Fruit fly (Drosophila melanogaster) whole organism, larva: ENCODE data around the gene Mtl.

Experiments used
- noc ChIP-seq: fragments of 200-800 bp; sonication (Bioruptor generic); optimal IDR thresholded peaks from 3 replicates; lab custom pipeline; 2019; ENCODE audit warnings: missing biosample characterization, mild to moderate bottlenecking, missing genetic modification characterization, moderate library complexity

Gene Mtl

dm6 chr3R:27616493-27616892, 19.7 kb upstream of the Mtl start:
- TF ChIP-seq noc (tag; lab: Kevin White, UChicago), result no peak

dm6 chr3R:27621861-27622260, 14.4 kb upstream of the Mtl start:
- TF ChIP-seq noc (tag; lab: Kevin White, UChicago), result no peak

- no peak for TF ChIP-seq noc (tag; lab: Kevin White, UChicago)
Observed at dm6 chr3R:27622993-27623392, 13.2 kb upstream of the Mtl start.

- TF ChIP-seq noc (tag; lab: Kevin White, UChicago), result no peak
Observed at dm6 chr3R:27625911-27626310, 10.3 kb upstream of the Mtl start, which contains the start of gene CG5612. Gene CG5612, minus strand, starts transcription at chr3R:27626011.

- no peak for TF ChIP-seq noc (tag; lab: Kevin White, UChicago)
Observed at dm6 chr3R:27636720-27637119, 508 bp downstream of the Mtl start.

- TF ChIP-seq noc (tag; lab: Kevin White, UChicago), result no peak
Observed at dm6 chr3R:27637264-27637860, 1.1 kb downstream of the Mtl start.

- no peak for TF ChIP-seq noc (tag; lab: Kevin White, UChicago)
Observed at dm6 chr3R:27643080-27643479, 6.9 kb downstream of the Mtl start.

dm6 chr3R:27647817-27648216, 11.6 kb downstream of the Mtl start:
- TF ChIP-seq noc (tag; lab: Kevin White, UChicago), result no peak

dm6 chr3R:27651710-27652109, 15.5 kb downstream of the Mtl start:
- TF ChIP-seq noc (tag; lab: Kevin White, UChicago), result no peak

- no peak for TF ChIP-seq noc (tag; lab: Kevin White, UChicago)
Observed at dm6 chr3R:27652156-27652810, 16.1 kb downstream of the Mtl start, which contains the start of gene RpS10a. Gene RpS10a, plus strand, starts transcription at chr3R:27652760.

- no peak for TF ChIP-seq noc (tag; lab: Kevin White, UChicago)
Observed at dm6 chr3R:27655109-27655508, 18.9 kb downstream of the Mtl start.

dm6 chr3R:27656686-27657535, 20.7 kb downstream of the Mtl start, which contains the start of gene tau:
Gene tau, minus strand, starts transcription at chr3R:27656996.
- no peak for TF ChIP-seq noc (tag; lab: Kevin White, UChicago)

- no peak for TF ChIP-seq noc (tag; lab: Kevin White, UChicago)
Observed at dm6 chr3R:27660127-27660579, 23.9 kb downstream of the Mtl start, which contains the start of gene Mlc1. Gene Mlc1, minus strand, starts transcription at chr3R:27660177.

- TF ChIP-seq noc (tag; lab: Kevin White, UChicago), result no peak
Observed at dm6 chr3R:27661389-27661788, 25.2 kb downstream of the Mtl start.

- no peak for TF ChIP-seq noc (tag; lab: Kevin White, UChicago)
Observed at dm6 chr3R:27661971-27662489, 25.8 kb downstream of the Mtl start, which contains the start of gene unc80. Gene unc80, plus strand, starts transcription at chr3R:27662439.

dm6 chr3R:27662857-27663256, 26.6 kb downstream of the Mtl start:
- no peak for TF ChIP-seq noc (tag; lab: Kevin White, UChicago)
